Worm (Caenorhabditis elegans) whole organism, mixed stage, embryonic: ENCODE data around the gene T04A6.1.

Experiments used
- drap-1 ChIP-seq: fragments of 200-800 bp; sonication (Bioruptor generic); optimal IDR thresholded peaks from 3 replicates; lab custom pipeline; 2018; ENCODE audit warnings: mild to moderate bottlenecking, missing genetic modification characterization, missing compliant biosample characterization
- elt-1 ChIP-seq: sonication (generic microtip); optimal IDR thresholded peaks from 2 replicates; lab custom pipeline; 2017; ENCODE audit warnings: missing genetic modification characterization, mild to moderate bottlenecking, missing compliant biosample characterization, antibody characterized with exemption, moderate library complexity, borderline replicate concordance; ENCODE audit not compliant: insufficient read depth
- elt-3 ChIP-seq: fragments of 150-350 bp; optimal IDR thresholded peaks from 2 replicates; lab custom pipeline; 2014; ENCODE audit warnings: missing biosample characterization, missing genetic modification characterization
- lsy-2 ChIP-seq: fragments of 150-350 bp; optimal IDR thresholded peaks from 2 replicates; lab custom pipeline; 2014; ENCODE audit warnings: missing biosample characterization, missing genetic modification characterization
- nhr-28 ChIP-seq: fragments of 150-350 bp; optimal IDR thresholded peaks from 2 replicates; lab custom pipeline; 2014; ENCODE audit warnings: missing biosample characterization, missing genetic modification characterization
- pha-4 ChIP-seq: fragments of 150-350 bp; optimal IDR thresholded peaks from 2 replicates; lab custom pipeline; 2018; ENCODE audit warnings: missing biosample characterization, missing genetic modification reagents, missing genetic modification characterization
- snpc-4 ChIP-seq: fragments of 150-350 bp; optimal IDR thresholded peaks from 2 replicates; lab custom pipeline; 2014; ENCODE audit warnings: missing biosample characterization, missing genetic modification characterization
- unc-39 ChIP-seq: fragments of 150-350 bp; optimal IDR thresholded peaks from 2 replicates; lab custom pipeline; 2014; ENCODE audit warnings: missing biosample characterization, missing genetic modification characterization
- zip-8 ChIP-seq: fragments of 150-350 bp; optimal IDR thresholded peaks from 2 replicates; lab custom pipeline; 2014; ENCODE audit warnings: missing biosample characterization, missing genetic modification characterization

DNA sequence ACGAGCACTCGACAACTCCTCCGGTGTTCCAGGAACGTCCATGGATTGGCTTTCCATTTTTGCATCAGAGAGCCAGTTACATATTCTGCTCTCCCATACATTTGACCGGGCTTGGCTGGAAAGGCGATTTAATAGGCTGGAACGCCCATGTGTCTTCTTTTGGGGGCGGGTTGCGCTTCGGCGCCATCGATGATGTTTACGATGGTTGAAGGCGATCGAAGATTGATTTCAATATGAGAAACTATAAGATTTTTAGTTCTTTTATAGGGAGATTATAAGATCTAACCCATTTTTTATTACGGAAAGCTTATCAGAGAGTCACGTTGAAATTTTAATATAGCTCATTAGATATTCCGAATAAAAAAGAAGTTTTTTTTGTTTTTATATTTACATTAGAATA is 7.2 kb upstream of the T04A6.1 start, which contains the start of gene nsph-4.3:
- TF ChIP-seq drap-1 (GFP tag; lab: Kevin White, UChicago) = no peak
- TF ChIP-seq snpc-4 = no peak
- no peak for TF ChIP-seq pha-4 (tag; lab: Kevin White, UChicago)
- TF ChIP-seq nhr-28 (tag; lab: Kevin White, UChicago) = no peak
- TF ChIP-seq lsy-2 = no peak
- TF ChIP-seq zip-8 (tag; lab: Kevin White, UChicago) = no peak
- no peak for TF ChIP-seq unc-39 (tag; lab: Kevin White, UChicago)
- TF ChIP-seq elt-1 (tag; lab: Kevin White, UChicago) = no peak
- no peak for TF ChIP-seq elt-3 (tag; lab: Kevin White, UChicago)
